Fruit fly (Drosophila melanogaster) S2 (cell line): ENCODE results near the gene Polr2F.
A peak's percentile ranks its signal among the peaks of the same experiment; 100 is the strongest.

Experiments used
- CG8478 ChIP-seq: fragments of >200 bp; optimal IDR thresholded peaks from 2 replicates; lab custom pipeline; 2018
- CTCF ChIP-seq, 2 experiments: fragments of >200 bp; optimal IDR thresholded peaks; 2 replicates each; lab custom pipeline; 2018

The Polr2F gene

dm6 chr3R:5363412-5363811 lies 8.2 kb upstream of the Polr2F start:
- TF ChIP-seq CTCF (optimal IDR thresholded peaks at IDR 0.05; lab: Kevin White, UChicago) (no peak), CG8478 (no peak)

- TF ChIP-seq CTCF (optimal IDR thresholded peaks at IDR 0.05; lab: Kevin White, UChicago), result no peak
- no peak for TF ChIP-seq CG8478
These were observed 6.9 kb upstream of the Polr2F start for dm6 chr3R:5364539-5365273.

- TF ChIP-seq CTCF (optimal IDR thresholded peaks at IDR 0.05; lab: Kevin White, UChicago) (no peak), CG8478 (no peak)
These were observed 4.0 kb upstream of the Polr2F start for dm6 chr3R:5367512-5368169.

- peak; percentile 20 to 22 for TF ChIP-seq CTCF (optimal IDR thresholded peaks at IDR 0.05; lab: Kevin White, UChicago)
- no peak for TF ChIP-seq CG8478
These were observed 3.3 kb upstream of the Polr2F start, which contains the start of gene Cerk for dm6 chr3R:5368170-5368781. TSS of gene Cerk (minus strand) at chr3R:5368306.

dm6 chr3R:5369490-5370001 lies 2.0 kb upstream of the Polr2F start, which contains the start of the genes CG31542 and CG34277:
TSS of gene CG31542 (plus strand) at chr3R:5369540.
TSS of gene CG34277 (plus strand) at chr3R:5369540.
- TF ChIP-seq CTCF (optimal IDR thresholded peaks at IDR 0.05; lab: Kevin White, UChicago) (no peak), CG8478 (no peak)

dm6 chr3R:5374720-5375119 lies 3.1 kb downstream of the Polr2F start, which contains the start of the genes hd and CG14667:
TSS of gene hd (minus strand) at chr3R:5374962.
TSS of gene CG14667 (plus strand) at chr3R:5375022.
- TF ChIP-seq CTCF (optimal IDR thresholded peaks at IDR 0.05; lab: Kevin White, UChicago) (no peak), CG8478 (no peak)

dm6 chr3R:5376612-5377011 lies 5.0 kb downstream of the Polr2F start, which contains the start of gene 7B2:
TSS of gene 7B2 (plus strand) at chr3R:5376780.
- no peak for TF ChIP-seq CTCF (optimal IDR thresholded peaks at IDR 0.05; lab: Kevin White, UChicago)
- no peak for TF ChIP-seq CG8478

dm6 chr3R:5385761-5386160 lies 14.2 kb downstream of the Polr2F start:
- no peak for TF ChIP-seq CTCF (optimal IDR thresholded peaks at IDR 0.05; lab: Kevin White, UChicago)
- no peak for TF ChIP-seq CG8478

dm6 chr3R:5387564-5387963 lies 16.0 kb downstream of the Polr2F start, which contains the start of gene CG14668:
TSS of gene CG14668 (minus strand) at chr3R:5387664.
- TF ChIP-seq CG8478 (no peak), CTCF (optimal IDR thresholded peaks at IDR 0.05; lab: Kevin White, UChicago) (no peak)

- TF ChIP-seq CTCF (optimal IDR thresholded peaks at IDR 0.05; lab: Kevin White, UChicago), result no peak
These were observed 16.4 kb downstream of the Polr2F start for dm6 chr3R:5387996-5388395.

- TF ChIP-seq CTCF (optimal IDR thresholded peaks at IDR 0.05; lab: Kevin White, UChicago), result no peak
These were observed 17.4 kb downstream of the Polr2F start for dm6 chr3R:5389034-5389433.

- TF ChIP-seq CG8478 (no peak), CTCF (optimal IDR thresholded peaks at IDR 0.05; lab: Kevin White, UChicago) (no peak)
These were observed 17.8 kb downstream of the Polr2F start for dm6 chr3R:5389435-5389834.

- TF ChIP-seq CTCF (optimal IDR thresholded peaks at IDR 0.05; lab: Kevin White, UChicago) (no peak), CG8478 (no peak)
These were observed 18.6 kb downstream of the Polr2F start for dm6 chr3R:5390095-5390663.

- TF ChIP-seq CG8478 (no peak), CTCF (optimal IDR thresholded peaks at IDR 0.05; lab: Kevin White, UChicago) (no peak)
These were observed 20.4 kb downstream of the Polr2F start for dm6 chr3R:5392033-5392432.

- TF ChIP-seq CTCF (optimal IDR thresholded peaks at IDR 0.05; lab: Kevin White, UChicago), result no peak
- TF ChIP-seq CG8478, result no peak
These were observed 21.0 kb downstream of the Polr2F start, which contains the start of gene kkv for dm6 chr3R:5392621-5393020. TSS of gene kkv (minus strand) at chr3R:5392866.
